Worm (Caenorhabditis elegans): Measurements from ENCODE around the gene C06E4.6.

C06E4.6 gene

ce11 chrIV:7240564-7240963 is 17.5 kb downstream of the C06E4.6 start:
- TF ChIP-seq fkh-10 (GFP tag; optimal IDR thresholded peaks at IDR 0.05) (no peak), ceh-88 (GFP tag; IDR thresholded peaks at IDR 0.05) (no peak), lin-14 (GFP tag; optimal IDR thresholded peaks at IDR 0.05) (no peak), nhr-47 (tag; optimal IDR thresholded peaks at IDR 0.05) (no peak), lin-15B (tag; optimal IDR thresholded peaks at IDR 0.05) (no peak), jun-1 (tag; optimal IDR thresholded peaks at IDR 0.05) (no peak), aly-2 (tag; optimal IDR thresholded peaks at IDR 0.05) (no peak), lin-13 (GFP tag; optimal IDR thresholded peaks at IDR 0.05) (no peak), efl-3 (GFP tag; optimal IDR thresholded peaks at IDR 0.05) (no peak)

- TF ChIP-seq tbx-2 (tag; optimal IDR thresholded peaks at IDR 0.05), result no peak
- no peak for TF ChIP-seq fkh-8 (tag; optimal IDR thresholded peaks at IDR 0.05)
- peak; percentile 4 for TF ChIP-seq elt-2 (tag; optimal IDR thresholded peaks at IDR 0.05)
- TF ChIP-seq lin-39 (tag; optimal IDR thresholded peaks at IDR 0.05), result no peak
- no peak for TF ChIP-seq ceh-88 (GFP tag; IDR thresholded peaks at IDR 0.05)
- TF ChIP-seq nhr-11 (tag; optimal IDR thresholded peaks at IDR 0.05), result no peak
Observed at ce11 chrIV:7237668-7238214, 20.4 kb downstream of the C06E4.6 start, which contains the start of gene elo-3. Gene elo-3, plus strand, starts transcription at chrIV:7237718.

- no peak for TF ChIP-seq mab-9 (GFP tag; IDR thresholded peaks at IDR 0.05)
- no peak for TF ChIP-seq C34B4.2 (tag; optimal IDR thresholded peaks at IDR 0.05)
- TF ChIP-seq dsc-1 (tag; optimal IDR thresholded peaks at IDR 0.05), result no peak
- no peak for TF ChIP-seq zip-4 (GFP tag; optimal IDR thresholded peaks at IDR 0.05)
- TF ChIP-seq ces-1 (GFP tag; optimal IDR thresholded peaks at IDR 0.05), result no peak
- no peak for TF ChIP-seq elt-2 (tag; optimal IDR thresholded peaks at IDR 0.05)
- TF ChIP-seq lin-39 (tag; optimal IDR thresholded peaks at IDR 0.05), result no peak
- no peak for TF ChIP-seq fkh-10 (GFP tag; optimal IDR thresholded peaks at IDR 0.05)
- peak; percentile 66 for TF ChIP-seq blmp-1 (tag; optimal IDR thresholded peaks at IDR 0.05)
- TF ChIP-seq lsy-2 (tag; optimal IDR thresholded peaks at IDR 0.05), result peak in 1 of 2 experiments; percentile 23
Observed at ce11 chrIV:7236248-7236772, 21.8 kb downstream of the C06E4.6 start.

- TF ChIP-seq pag-3 (tag; optimal IDR thresholded peaks at IDR 0.05; ENCODE audit: borderline replicate concordance, insufficient read depth) (no peak), mep-1 (tag; optimal IDR thresholded peaks at IDR 0.05) (peak; percentile 55), nhr-20 (tag; optimal IDR thresholded peaks at IDR 0.05) (peak; percentile 71), Y116A8C.19 (tag; optimal IDR thresholded peaks at IDR 0.05; ENCODE audit: borderline replicate concordance) (no peak), sup-37 (GFP tag; optimal IDR thresholded peaks at IDR 0.05) (no peak), fos-1 (tag; optimal IDR thresholded peaks at IDR 0.05) (no peak), mab-9 (GFP tag; IDR thresholded peaks at IDR 0.05) (0 out of 2 replicates have a peak, but pooled peaks have one; percentile 50), nhr-90 (tag; optimal IDR thresholded peaks at IDR 0.05; ENCODE audit: poor library complexity) (no peak), fkh-8 (tag; optimal IDR thresholded peaks at IDR 0.05) (peak; percentile 75), zag-1 (tag; optimal IDR thresholded peaks at IDR 0.05) (no peak), fkh-4 (tag; optimal IDR thresholded peaks at IDR 0.05; ENCODE audit: borderline replicate concordance) (no peak), hlh-4 (tag; optimal IDR thresholded peaks at IDR 0.05) (no peak), rnt-1 (tag; optimal IDR thresholded peaks at IDR 0.05) (peak; percentile 76), nhr-84 (tag; optimal IDR thresholded peaks at IDR 0.05) (no peak), F16B12.6 (tag; optimal IDR thresholded peaks at IDR 0.05) (no peak), egl-27 (tag; optimal IDR thresholded peaks at IDR 0.05) (peak in 1 of 2 experiments; percentile 15), tbx-2 (tag; optimal IDR thresholded peaks at IDR 0.05) (peak; percentile 59), nhr-47 (tag; optimal IDR thresholded peaks at IDR 0.05) (peak; percentile 57), unc-62 (GFP tag; optimal IDR thresholded peaks at IDR 0.05) (no peak), C04F5.9 (tag; optimal IDR thresholded peaks at IDR 0.05) (no peak), unc-86 (tag; optimal IDR thresholded peaks at IDR 0.05) (peak; percentile 7), lin-39 (tag; optimal IDR thresholded peaks at IDR 0.05) (no peak), pqm-1 (tag; optimal IDR thresholded peaks at IDR 0.05) (no peak), tlp-1 (tag; optimal IDR thresholded peaks at IDR 0.05) (no peak), lir-3 (tag; optimal IDR thresholded peaks at IDR 0.05; ENCODE audit: poor library complexity) (no peak), hpl-2 (GFP tag; optimal IDR thresholded peaks at IDR 0.05) (no peak), nhr-237 (tag; optimal IDR thresholded peaks at IDR 0.05) (no peak), elt-2 (tag; optimal IDR thresholded peaks at IDR 0.05) (peak; percentile 85), sptf-1 (tag; optimal IDR thresholded peaks at IDR 0.05) (no peak), nhr-85 (tag) (peak; percentile 73)
Observed at ce11 chrIV:7235382-7235917, 22.7 kb downstream of the C06E4.6 start.
